Fruit fly (Drosophila melanogaster) whole organism, embryonic: ENCODE results near the gene CG14406.

ENCODE experiments used
- Atf6 ChIP-seq: fragments of 200-800 bp; sonication (Bioruptor generic); IDR thresholded peaks from 2 replicates; pipeline ENCODE4 v1.3.6; 2022; ENCODE audit warnings: missing biosample characterization, missing genetic modification characterization
- Blimp-1 ChIP-seq: fragments of 200-800 bp; sonication (Bioruptor generic); optimal IDR thresholded peaks from 3 replicates; lab custom pipeline; 2018; ENCODE audit warnings: missing biosample characterization, missing genetic modification characterization, mild to moderate bottlenecking, moderate library complexity, missing genetic modification reagents
- CG10654 ChIP-seq: fragments of 200-800 bp; sonication (Bioruptor generic); optimal IDR thresholded peaks from 2 replicates; lab custom pipeline; 2016; ENCODE audit warnings: missing biosample characterization, missing genetic modification characterization
- CG12219 ChIP-seq: fragments of 200-800 bp; sonication (Bioruptor generic); optimal IDR thresholded peaks from 3 replicates; lab custom pipeline; 2018; ENCODE audit warnings: missing biosample characterization, mild to moderate bottlenecking, missing genetic modification characterization
- CG12659 ChIP-seq: fragments of 200-800 bp; sonication (Bioruptor generic); optimal IDR thresholded peaks from 3 replicates; lab custom pipeline; 2017; ENCODE audit warnings: mild to moderate bottlenecking, missing biosample characterization, missing genetic modification reagents, missing genetic modification characterization
- CG13624 ChIP-seq: fragments of 200-800 bp; sonication (Bioruptor generic); optimal IDR thresholded peaks from 2 replicates; lab custom pipeline; 2016; ENCODE audit warnings: missing biosample characterization, missing genetic modification characterization
- CG1529 ChIP-seq: fragments of 200-800 bp; sonication (Bioruptor generic); optimal IDR thresholded peaks from 3 replicates; lab custom pipeline; 2018; ENCODE audit warnings: missing biosample characterization, missing genetic modification characterization
- CG18011 ChIP-seq: fragments of 200-800 bp; sonication (Bioruptor generic); optimal IDR thresholded peaks from 2 replicates; lab custom pipeline; 2017; ENCODE audit warnings: missing biosample characterization, missing genetic modification characterization, mild to moderate bottlenecking, moderate library complexity, missing genotype
- CG2889 ChIP-seq: fragments of 200-800 bp; sonication (Bioruptor generic); IDR thresholded peaks from 3 replicates; pipeline ENCODE4 v1.3.6; 2022; ENCODE audit warnings: missing biosample characterization, missing genetic modification characterization
- CG32767 ChIP-seq: fragments of 200-800 bp; sonication (Bioruptor generic); IDR thresholded peaks from 2 replicates; pipeline ENCODE4 v1.3.6; 2022; ENCODE audit warnings: missing biosample characterization, missing genetic modification characterization
- CG32772 ChIP-seq: fragments of 200-800 bp; sonication (Bioruptor generic); IDR thresholded peaks from 2 replicates; pipeline ENCODE4 v1.3.6; 2022; ENCODE audit warnings: missing biosample characterization, missing genetic modification characterization
- CG33213 ChIP-seq: fragments of 200-800 bp; sonication (Bioruptor generic); optimal IDR thresholded peaks from 3 replicates; lab custom pipeline; 2016; ENCODE audit warnings: missing biosample characterization, missing genetic modification characterization
- CG3726 ChIP-seq: fragments of 200-800 bp; sonication (Bioruptor generic); IDR thresholded peaks from 3 replicates; pipeline ENCODE4, ENCODE4 v1.3.6; 2022; ENCODE audit warnings: missing biosample characterization, missing genetic modification characterization
- CG3995 ChIP-seq: fragments of 200-800 bp; sonication (Bioruptor generic); optimal IDR thresholded peaks from 3 replicates; lab custom pipeline; 2016; ENCODE audit warnings: missing biosample characterization, missing genetic modification characterization
- CG42726 ChIP-seq: fragments of 200-800 bp; sonication (Bioruptor generic); IDR thresholded peaks from 2 replicates; pipeline ENCODE4 v1.3.6; 2022; ENCODE audit warnings: missing biosample characterization, missing genetic modification characterization; ENCODE audit not compliant: partially characterized antibody
- CG4282 ChIP-seq: fragments of 200-800 bp; sonication (Bioruptor generic); optimal IDR thresholded peaks from 2 replicates; lab custom pipeline; 2016; ENCODE audit warnings: missing biosample characterization, missing genetic modification characterization
- CG6272 ChIP-seq: fragments of 200-800 bp; sonication (Bioruptor generic); IDR thresholded peaks from 2 replicates; pipeline ENCODE4 v1.3.6; 2022; ENCODE audit warnings: missing biosample characterization, missing genetic modification characterization
- CG7963 ChIP-seq: fragments of 200-800 bp; sonication (Bioruptor generic); IDR thresholded peaks from 3 replicates; pipeline ENCODE4 v1.3.6; 2022; ENCODE audit warnings: missing biosample characterization, missing genetic modification characterization; ENCODE audit not compliant: partially characterized antibody
- CG8089 ChIP-seq: fragments of 200-800 bp; sonication (Bioruptor generic); optimal IDR thresholded peaks from 3 replicates; lab custom pipeline; 2016; ENCODE audit warnings: missing biosample characterization, missing genetic modification characterization
- CG8281 ChIP-seq: fragments of 200-800 bp; sonication (Bioruptor generic); optimal IDR thresholded peaks from 2 replicates; lab custom pipeline; 2018; ENCODE audit warnings: missing biosample characterization, mild to moderate bottlenecking, missing genetic modification characterization, moderate library complexity
- CG8924 ChIP-seq: fragments of 200-800 bp; optimal IDR thresholded peaks from 3 replicates; lab custom pipeline; 2019; ENCODE audit warnings: missing biosample characterization, mild to moderate bottlenecking, missing genetic modification characterization, moderate library complexity
- CkIIα-i1 ChIP-seq: fragments of 200-800 bp; sonication (Bioruptor generic); IDR thresholded peaks from 2 replicates; pipeline ENCODE4 v1.3.6; 2022; ENCODE audit warnings: missing biosample characterization, missing genetic modification characterization
- Doc3 ChIP-seq: fragments of 200-800 bp; sonication (Bioruptor generic); IDR thresholded peaks from 3 replicates; pipeline ENCODE4 v1.3.6; 2022; ENCODE audit warnings: missing biosample characterization, missing genetic modification characterization; ENCODE audit not compliant: partially characterized antibody
- Elba2 ChIP-seq: fragments of 200-800 bp; sonication (Bioruptor generic); optimal IDR thresholded peaks from 3 replicates; lab custom pipeline; 2016; ENCODE audit warnings: missing biosample characterization, missing genetic modification characterization
- Max ChIP-seq: fragments of 200-800 bp; sonication (Bioruptor generic); optimal IDR thresholded peaks from 2 replicates; lab custom pipeline; 2016; ENCODE audit warnings: missing biosample characterization, mild to moderate bottlenecking, missing genetic modification characterization
- Poxn ChIP-seq: fragments of 200-800 bp; sonication (Bioruptor generic); IDR thresholded peaks from 2 replicates; pipeline ENCODE4 v1.3.6; 2022; ENCODE audit warnings: missing biosample characterization, missing genetic modification characterization
- Six4 ChIP-seq: fragments of 200-800 bp; sonication (Bioruptor generic); optimal IDR thresholded peaks from 2 replicates; lab custom pipeline; 2016; ENCODE audit warnings: missing biosample characterization, missing genetic modification characterization
- Sry-δ ChIP-seq: fragments of 200-800 bp; sonication (Bioruptor generic); optimal IDR thresholded peaks from 2 replicates; lab custom pipeline; 2016; ENCODE audit warnings: missing biosample characterization, missing genetic modification characterization
- ac ChIP-seq: fragments of 200-800 bp; sonication (Bioruptor generic); optimal IDR thresholded peaks from 3 replicates; lab custom pipeline; 2017; ENCODE audit warnings: missing biosample characterization, mild to moderate bottlenecking, missing genetic modification characterization
- aop ChIP-seq: fragments of 200-800 bp; sonication (Bioruptor generic); IDR thresholded peaks from 2 replicates; pipeline ENCODE4 v1.3.6; 2022; ENCODE audit warnings: missing biosample characterization, missing genetic modification characterization
- ara ChIP-seq: fragments of 200-800 bp; sonication (Bioruptor generic); IDR thresholded peaks from 2 replicates; pipeline ENCODE4 v1.3.6; 2022; ENCODE audit warnings: missing biosample characterization, missing genetic modification characterization
- ash1 ChIP-seq: fragments of 200-800 bp; sonication (Bioruptor generic); optimal IDR thresholded peaks from 2 replicates; lab custom pipeline; 2018; ENCODE audit warnings: missing biosample characterization, mild to moderate bottlenecking, missing genetic modification characterization
- bcd ChIP-seq: fragments of 200-800 bp; sonication (Bioruptor generic); optimal IDR thresholded peaks from 2 replicates; lab custom pipeline; 2017; ENCODE audit warnings: missing biosample characterization, mild to moderate bottlenecking, missing genetic modification characterization
- bsh ChIP-seq, 2 experiments: fragments of 200-800 bp; sonication (Bioruptor generic); optimal IDR thresholded peaks; 2 replicates each; lab custom pipeline; 2017 to 2018; ENCODE audit warnings: mild to moderate bottlenecking in 2 of 2, missing biosample characterization in 2 of 2, missing genetic modification characterization in 2 of 2, moderate library complexity in 1 of 2
- ewg ChIP-seq: fragments of 200-800 bp; sonication (Bioruptor generic); optimal IDR thresholded peaks from 3 replicates; lab custom pipeline; 2017; ENCODE audit warnings: mild to moderate bottlenecking, missing biosample characterization, missing genetic modification reagents, missing genetic modification characterization
- fd102C ChIP-seq: fragments of 200-800 bp; sonication (Bioruptor generic); optimal IDR thresholded peaks from 2 replicates; lab custom pipeline; 2018; ENCODE audit warnings: missing biosample characterization, mild to moderate bottlenecking, missing genetic modification characterization, moderate library complexity
- fd64A ChIP-seq: fragments of 200-800 bp; sonication (Bioruptor generic); optimal IDR thresholded peaks from 3 replicates; lab custom pipeline; 2018; ENCODE audit warnings: missing biosample characterization, mild to moderate bottlenecking, missing genetic modification characterization
- kay ChIP-seq: fragments of 200-800 bp; sonication (Bioruptor generic); optimal IDR thresholded peaks from 2 replicates; lab custom pipeline; 2016; ENCODE audit warnings: missing biosample characterization, missing genetic modification characterization
- lab ChIP-seq: fragments of 200-800 bp; sonication (Bioruptor generic); optimal IDR thresholded peaks from 3 replicates; lab custom pipeline; 2017; ENCODE audit warnings: missing biosample characterization, missing genetic modification characterization, mild to moderate bottlenecking, moderate library complexity, missing genetic modification reagents
- luna ChIP-seq: fragments of 200-800 bp; sonication (Bioruptor generic); optimal IDR thresholded peaks from 2 replicates; lab custom pipeline; 2016; ENCODE audit warnings: missing biosample characterization, missing genetic modification characterization
- mirr ChIP-seq: fragments of 200-800 bp; sonication (Bioruptor generic); optimal IDR thresholded peaks from 3 replicates; lab custom pipeline; 2018; ENCODE audit warnings: missing biosample characterization, mild to moderate bottlenecking, missing genetic modification characterization
- nom ChIP-seq: fragments of 200-800 bp; sonication (Bioruptor generic); optimal IDR thresholded peaks from 2 replicates; lab custom pipeline; 2017; ENCODE audit warnings: missing biosample characterization, missing genetic modification characterization, mild to moderate bottlenecking, moderate library complexity, missing genetic modification reagents
- pfk ChIP-seq: fragments of 200-800 bp; sonication (Bioruptor generic); optimal IDR thresholded peaks from 2 replicates; lab custom pipeline; 2018; ENCODE audit warnings: missing biosample characterization, mild to moderate bottlenecking, missing genetic modification characterization, moderate library complexity
- pros ChIP-seq: fragments of 200-800 bp; sonication (Bioruptor generic); optimal IDR thresholded peaks from 3 replicates; lab custom pipeline; 2019; ENCODE audit warnings: missing biosample characterization, mild to moderate bottlenecking, missing genetic modification characterization, moderate library complexity
- sd ChIP-seq: fragments of 200-800 bp; sonication (Bioruptor generic); optimal IDR thresholded peaks from 3 replicates; lab custom pipeline; 2018; ENCODE audit warnings: missing biosample characterization, mild to moderate bottlenecking, missing genetic modification characterization, moderate library complexity
- sqz ChIP-seq: fragments of 200-800 bp; sonication (Bioruptor generic); optimal IDR thresholded peaks from 3 replicates; lab custom pipeline; 2018; ENCODE audit warnings: missing biosample characterization, mild to moderate bottlenecking, missing genetic modification characterization
- trem ChIP-seq: fragments of 200-800 bp; optimal IDR thresholded peaks from 3 replicates; lab custom pipeline; 2019; ENCODE audit warnings: missing biosample characterization, mild to moderate bottlenecking, missing genetic modification characterization, moderate library complexity

CG14406 gene

dm6 chrX:14950273-14951272 lies 39.9 kb upstream of the CG14406 start (continued):
- TF ChIP-seq luna (GFP tag; lab: Kevin White, UChicago) (peak; percentile 49), CG3726 (GFP tag; lab: Robert Waterston, UW) (peak; percentile 76; the same call in 2 of the 3 replicates), CG10654 (GFP tag; lab: Kevin White, UChicago) (peak; percentile 85), Elba2 (GFP tag; lab: Kevin White, UChicago) (peak; percentile 80), CG6272 (GFP tag; lab: Robert Waterston, UW) (peak; percentile 83), CG12219 (peak; percentile 94), ewg (GFP tag; lab: Kevin White, UChicago) (peak; percentile 90), Poxn (GFP tag; lab: Robert Waterston, UW) (no peak), fd102C (peak; percentile 87), bcd (GFP tag; lab: Kevin White, UChicago) (peak; percentile 93), ash1 (no peak), trem (tag; lab: Kevin White, UChicago) (peak; percentile 96), sd (tag; lab: Kevin White, UChicago) (peak; percentile 82), CG8924 (tag; lab: Kevin White, UChicago) (peak; percentile 97), mirr (GFP tag; lab: Kevin White, UChicago) (peak; percentile 12), CG13624 (GFP tag; lab: Kevin White, UChicago) (peak; percentile 66), ac (GFP tag; lab: Kevin White, UChicago) (peak; percentile 93), CG3995 (GFP tag; lab: Kevin White, UChicago) (peak; percentile 25), CkIIα-i1 (no peak), sqz (peak; percentile 95), ara (GFP tag; lab: Robert Waterston, UW) (peak; percentile 91), Six4 (GFP tag; lab: Kevin White, UChicago) (peak; percentile 91), nom (GFP tag; lab: Kevin White, UChicago) (peak; percentile 96), Sry-δ (GFP tag; lab: Kevin White, UChicago) (peak; percentile 30), pros (GFP tag; lab: Kevin White, UChicago) (peak; percentile 54), CG32772 (GFP tag; lab: Robert Waterston, UW) (peak; percentile 90), fd64A (peak; percentile 76), CG7963 (GFP tag; lab: Robert Waterston, UW) (0 out of 3 replicates have a peak, but pooled peaks have one; percentile 24), Doc3 (GFP tag; lab: Robert Waterston, UW) (peak; percentile 35; the same call in 1 of the 3 replicates), CG4282 (GFP tag; lab: Kevin White, UChicago) (no peak), CG32767 (GFP tag; lab: Robert Waterston, UW) (peak; percentile 86), CG42726 (GFP tag; lab: Robert Waterston, UW) (no peak), pfk (GFP tag; lab: Kevin White, UChicago) (no peak), kay (GFP tag; lab: Kevin White, UChicago) (peak; percentile 77), Atf6 (peak; percentile 79; the same call in 1 of the 2 replicates), CG8281 (peak; percentile 86), lab (GFP tag; lab: Kevin White, UChicago) (peak; percentile 85), CG33213 (GFP tag; lab: Kevin White, UChicago) (peak; percentile 58), CG2889 (GFP tag; lab: Robert Waterston, UW) (peak; percentile 57), CG18011 (GFP tag; lab: Kevin White, UChicago) (peak; percentile 41), CG8089 (GFP tag; lab: Kevin White, UChicago) (peak; percentile 76), bsh (GFP tag; optimal IDR thresholded peaks at IDR 0.05; lab: Kevin White, UChicago) (peak; percentile 96), CG1529 (GFP tag; lab: Kevin White, UChicago) (peak; percentile 97), CG12659 (GFP tag; lab: Kevin White, UChicago) (peak; percentile 94), aop (GFP tag; lab: Robert Waterston, UW) (0 out of 2 replicates have a peak, but pooled peaks have one; percentile 25), Blimp-1 (GFP tag; lab: Kevin White, UChicago) (peak; percentile 92), Max (GFP tag; lab: Kevin White, UChicago) (peak; percentile 93)
